Worm (Caenorhabditis elegans) whole organism, midembryonic: ENCODE measurements around the gene C02F4.5.

Source experiments
- T22C8.4 ChIP-seq: fragments of 200-800 bp; sonication (Bioruptor generic); IDR thresholded peaks from 2 replicates; pipeline ENCODE4 v1.3.6; 2022; ENCODE audit warnings: missing genetic modification characterization, missing compliant biosample characterization
- cog-1 ChIP-seq: sonication (generic microtip); optimal IDR thresholded peaks from 2 replicates; lab custom pipeline; 2016; ENCODE audit warnings: missing genetic modification characterization, missing compliant biosample characterization
- flt-1 ChIP-seq: fragments of 200-800 bp; sonication (Bioruptor generic); IDR thresholded peaks from 2 replicates; pipeline ENCODE4 v1.3.6; 2022; ENCODE audit warnings: missing genetic modification characterization, missing compliant biosample characterization
- klf-2 ChIP-seq: fragments of 200-800 bp; sonication (Bioruptor generic); conservative IDR thresholded peaks from 2 replicates; pipeline ENCODE4 v1.3.6; 2022; ENCODE audit warnings: missing genetic modification reagents, missing genetic modification characterization, missing compliant biosample characterization
- med-1 ChIP-seq: sonication (generic microtip); optimal IDR thresholded peaks from 2 replicates; lab custom pipeline; 2017; ENCODE audit warnings: missing genetic modification characterization, mild to moderate bottlenecking, missing compliant biosample characterization, antibody characterized with exemption, missing genetic modification reagents; ENCODE audit not compliant: insufficient read depth
- ref-1 ChIP-seq: fragments of 200-800 bp; sonication (Bioruptor generic); conservative IDR thresholded peaks from 2 replicates; pipeline ENCODE4 v1.3.6; 2022; ENCODE audit warnings: missing genetic modification reagents, missing genetic modification characterization, missing compliant biosample characterization
- tab-1 ChIP-seq: fragments of 200-800 bp; sonication (Bioruptor generic); IDR thresholded peaks from 2 replicates; pipeline ENCODE4 v1.3.6; 2022; ENCODE audit warnings: missing genetic modification characterization, missing compliant biosample characterization
- ztf-23 ChIP-seq: fragments of 200-800 bp; sonication (Bioruptor generic); IDR thresholded peaks from 2 replicates; pipeline ENCODE4 v1.3.6; 2022; ENCODE audit warnings: missing genetic modification reagents, missing genetic modification characterization, missing compliant biosample characterization
- ztf-29 ChIP-seq: fragments of 200-800 bp; sonication (Bioruptor generic); IDR thresholded peaks from 2 replicates; pipeline ENCODE4 v1.3.6; 2022; ENCODE audit warnings: missing genetic modification reagents, missing genetic modification characterization, missing compliant biosample characterization

Gene C02F4.5

DNA sequence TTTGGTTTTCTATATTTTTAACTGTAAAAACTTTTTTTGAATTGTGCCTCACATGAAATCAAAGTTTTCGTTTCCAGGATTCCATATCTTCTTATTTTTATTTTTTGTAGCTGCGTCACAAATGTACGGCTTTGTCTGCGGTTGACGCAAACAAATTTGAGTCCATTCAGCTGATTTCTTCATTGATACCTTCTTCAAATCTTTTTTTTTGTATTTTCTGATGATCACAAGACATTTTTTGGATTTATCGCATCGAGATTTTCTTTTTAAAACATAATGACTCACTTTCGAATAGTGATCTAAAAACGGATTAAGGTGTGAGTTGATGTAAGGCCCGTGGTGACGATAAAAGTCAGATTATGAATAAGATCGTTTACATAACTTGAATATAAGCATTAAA, 5.3 kb downstream of the C02F4.5 start:
- TF ChIP-seq cog-1 (tag; lab: Kevin White, UChicago) (no peak), med-1 (GFP tag; lab: Kevin White, UChicago) (no peak), klf-2 (GFP tag; lab: Robert Waterston, UW) (no peak), ztf-29 (GFP tag; lab: Robert Waterston, UW) (no peak), T22C8.4 (GFP tag; lab: Robert Waterston, UW) (no peak), ztf-23 (no peak), tab-1 (GFP tag; lab: Robert Waterston, UW) (no peak), ref-1 (GFP tag; lab: Robert Waterston, UW) (no peak), flt-1 (GFP tag; lab: Robert Waterston, UW) (no peak)

- TF ChIP-seq tab-1 (GFP tag; lab: Robert Waterston, UW) (no peak), flt-1 (GFP tag; lab: Robert Waterston, UW) (no peak), ztf-23 (no peak), klf-2 (GFP tag; lab: Robert Waterston, UW) (no peak), cog-1 (tag; lab: Kevin White, UChicago) (no peak), ztf-29 (GFP tag; lab: Robert Waterston, UW) (no peak), med-1 (GFP tag; lab: Kevin White, UChicago) (no peak), ref-1 (GFP tag; lab: Robert Waterston, UW) (no peak), T22C8.4 (GFP tag; lab: Robert Waterston, UW) (no peak)
These were observed 8.8 kb downstream of the C02F4.5 start, which contains the start of gene C02F4.4 for ce11 chrIV:10515128-10515527. Gene C02F4.4 (minus strand): TSS chrIV:10515228.

ce11 chrIV:10513266-10513665, 10.7 kb downstream of the C02F4.5 start:
- no peak for TF ChIP-seq tab-1 (GFP tag; lab: Robert Waterston, UW)
- TF ChIP-seq med-1 (GFP tag; lab: Kevin White, UChicago), result no peak
- TF ChIP-seq cog-1 (tag; lab: Kevin White, UChicago), result no peak
- TF ChIP-seq klf-2 (GFP tag; lab: Robert Waterston, UW), result no peak
- TF ChIP-seq ref-1 (GFP tag; lab: Robert Waterston, UW), result no peak
- TF ChIP-seq ztf-23, result no peak
- TF ChIP-seq ztf-29 (GFP tag; lab: Robert Waterston, UW), result no peak
- no peak for TF ChIP-seq flt-1 (GFP tag; lab: Robert Waterston, UW)
- TF ChIP-seq T22C8.4 (GFP tag; lab: Robert Waterston, UW), result no peak

DNA sequence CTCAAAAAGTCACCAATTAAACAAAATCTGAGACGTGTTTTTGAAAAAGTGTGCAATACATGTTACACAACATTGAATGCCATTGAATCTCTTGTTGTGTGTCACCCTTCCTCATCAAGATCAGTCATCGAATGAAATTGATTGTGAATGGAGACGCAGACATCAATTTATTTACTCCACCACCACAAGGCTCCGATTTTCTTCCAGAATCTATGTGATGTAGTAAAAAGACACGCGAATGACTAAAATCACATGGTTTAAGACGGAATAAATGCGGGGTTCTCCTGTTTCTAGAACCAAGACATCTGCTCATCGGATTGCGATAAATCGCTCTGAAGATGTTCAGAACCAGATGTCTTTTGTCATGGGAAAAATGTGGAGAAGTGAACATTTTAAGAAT, 11.2 kb downstream of the C02F4.5 start:
- no peak for TF ChIP-seq T22C8.4 (GFP tag; lab: Robert Waterston, UW)
- TF ChIP-seq ztf-23, result no peak
- no peak for TF ChIP-seq tab-1 (GFP tag; lab: Robert Waterston, UW)
- TF ChIP-seq klf-2 (GFP tag; lab: Robert Waterston, UW), result no peak
- no peak for TF ChIP-seq med-1 (GFP tag; lab: Kevin White, UChicago)

ce11 chrIV:10511432-10511831, 12.5 kb downstream of the C02F4.5 start:
- TF ChIP-seq flt-1 (GFP tag; lab: Robert Waterston, UW) (no peak), klf-2 (GFP tag; lab: Robert Waterston, UW) (no peak)

ce11 chrIV:10507586-10507985, 16.4 kb downstream of the C02F4.5 start:
- TF ChIP-seq ztf-23 (no peak), cog-1 (tag; lab: Kevin White, UChicago) (no peak), klf-2 (GFP tag; lab: Robert Waterston, UW) (no peak), ztf-29 (GFP tag; lab: Robert Waterston, UW) (no peak), T22C8.4 (GFP tag; lab: Robert Waterston, UW) (no peak), ref-1 (GFP tag; lab: Robert Waterston, UW) (no peak), med-1 (GFP tag; lab: Kevin White, UChicago) (no peak), tab-1 (GFP tag; lab: Robert Waterston, UW) (no peak), flt-1 (GFP tag; lab: Robert Waterston, UW) (no peak)

- no peak for TF ChIP-seq ztf-23
These were observed 17.9 kb downstream of the C02F4.5 start for ce11 chrIV:10506016-10506415.

DNA sequence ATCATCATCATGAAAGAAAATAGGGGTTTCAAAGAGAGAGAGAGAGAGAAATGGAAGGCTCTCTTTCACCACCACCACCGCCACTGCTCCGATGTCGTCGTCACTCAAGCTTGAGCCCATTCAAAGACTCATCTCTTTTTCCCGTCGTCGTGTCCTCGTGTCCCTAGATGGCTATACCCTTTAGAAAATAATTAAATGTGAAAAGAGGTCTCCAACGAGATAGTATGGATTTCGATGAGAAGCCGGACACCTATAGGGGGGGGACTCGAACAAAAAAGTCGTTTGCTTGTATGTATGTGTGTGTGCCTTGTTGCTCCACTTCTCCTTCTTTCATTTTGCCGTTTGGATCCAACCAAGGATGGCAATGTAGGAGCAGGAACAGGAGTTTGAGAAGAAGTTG, 18.9 kb downstream of the C02F4.5 start:
- 0 out of 2 replicates have a peak, but pooled peaks have one; percentile 11 for TF ChIP-seq flt-1 (GFP tag; lab: Robert Waterston, UW)
- no peak for TF ChIP-seq ref-1 (GFP tag; lab: Robert Waterston, UW)

DNA sequence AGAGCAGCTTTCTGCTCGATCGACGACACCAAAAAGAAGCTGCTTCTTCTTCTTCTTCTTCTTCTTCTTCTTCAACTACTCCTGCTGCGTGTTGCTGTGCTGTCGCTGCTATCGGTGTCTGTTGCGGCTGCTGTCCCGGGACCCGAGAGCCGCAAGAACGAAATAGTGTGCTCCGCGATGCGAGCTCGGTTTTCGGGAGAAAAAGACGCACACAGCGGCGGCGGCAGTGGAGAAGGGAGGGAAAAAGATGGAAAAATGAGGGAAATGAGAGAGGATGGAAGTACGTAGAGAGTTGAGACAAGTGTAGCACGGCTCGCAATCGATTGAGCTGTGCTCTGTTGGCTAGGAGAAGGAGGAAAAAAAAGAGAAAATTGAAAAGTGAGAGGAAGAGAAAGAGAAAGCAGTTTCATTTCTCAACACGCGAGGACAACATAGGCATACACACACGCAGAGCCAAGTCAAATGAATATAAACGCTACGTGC, 20.2 kb downstream of the C02F4.5 start:
- no peak for TF ChIP-seq ref-1 (GFP tag; lab: Robert Waterston, UW)
- peak; percentile 38 for TF ChIP-seq cog-1 (tag; lab: Kevin White, UChicago)
- TF ChIP-seq T22C8.4 (GFP tag; lab: Robert Waterston, UW), result peak; percentile 75

DNA sequence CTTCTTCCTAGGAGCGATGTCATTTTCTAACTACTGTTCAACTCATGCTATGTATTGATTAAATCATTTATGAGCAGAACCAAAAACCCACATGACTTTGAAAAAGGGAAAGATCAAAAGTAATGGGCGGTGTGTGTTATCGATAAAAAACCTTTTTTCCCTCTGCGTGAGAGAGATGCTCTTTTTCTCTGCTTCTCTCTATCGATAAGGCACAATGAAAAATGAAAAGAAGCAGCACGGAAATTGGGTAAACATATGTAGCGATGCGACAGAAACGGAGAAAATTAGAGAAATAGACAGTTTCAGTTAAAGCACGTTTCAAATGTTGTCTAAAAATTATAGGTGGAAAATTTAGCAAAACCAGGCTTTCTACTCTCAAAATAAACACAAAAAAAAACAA, 21.6 kb downstream of the C02F4.5 start:
- TF ChIP-seq tab-1 (GFP tag; lab: Robert Waterston, UW), result no peak
- TF ChIP-seq ztf-29 (GFP tag; lab: Robert Waterston, UW), result no peak
- no peak for TF ChIP-seq med-1 (GFP tag; lab: Kevin White, UChicago)
- no peak for TF ChIP-seq klf-2 (GFP tag; lab: Robert Waterston, UW)
- TF ChIP-seq T22C8.4 (GFP tag; lab: Robert Waterston, UW), result no peak
- no peak for TF ChIP-seq ztf-23
